Worm (Caenorhabditis elegans) whole organism, L3 larva: Measurements from ENCODE around the gene C18D11.1.

ENCODE experiments used
- ceh-9 ChIP-seq: sonication (generic microtip); optimal IDR thresholded peaks from 2 replicates; lab custom pipeline; 2018; ENCODE audit warnings: missing biosample characterization, missing genetic modification characterization
- egl-27 ChIP-seq: sonication (generic microtip); optimal IDR thresholded peaks from 4 replicates; lab custom pipeline; 2017; ENCODE audit warnings: missing biosample characterization, missing genetic modification reagents, missing genetic modification characterization
- eor-1 ChIP-seq, 2 experiments: fragments of 150-350 bp; optimal IDR thresholded peaks; 2 replicates each; lab custom pipeline; 2014 to 2018; ENCODE audit warnings: missing biosample characterization in 2 of 2, missing genetic modification characterization in 2 of 2
- fkh-2 ChIP-seq: fragments of 150-350 bp; optimal IDR thresholded peaks from 2 replicates; lab custom pipeline; 2014; ENCODE audit warnings: missing biosample characterization, missing genetic modification reagents, missing genetic modification characterization
- lin-15B ChIP-seq: fragments of 150-350 bp; optimal IDR thresholded peaks from 2 replicates; lab custom pipeline; 2014; ENCODE audit warnings: missing biosample characterization, missing genetic modification characterization
- lin-39 ChIP-seq: fragments of 150-350 bp; optimal IDR thresholded peaks from 2 replicates; lab custom pipeline; 2018; ENCODE audit warnings: missing biosample characterization, missing genetic modification reagents, missing genetic modification characterization
- nhr-67 ChIP-seq: fragments of 150-350 bp; optimal IDR thresholded peaks from 2 replicates; lab custom pipeline; 2014; ENCODE audit warnings: missing biosample characterization, missing genetic modification characterization
- skn-1 ChIP-seq: fragments of 150-350 bp; optimal IDR thresholded peaks from 2 replicates; lab custom pipeline; 2014; ENCODE audit warnings: missing biosample characterization, missing genetic modification characterization
- unc-62 ChIP-seq: fragments of 150-350 bp; sonication (generic microtip); optimal IDR thresholded peaks from 4 replicates; lab custom pipeline; 2014; ENCODE audit warnings: missing biosample characterization, missing genetic modification reagents, missing genetic modification characterization
- zag-1 ChIP-seq: fragments of 150-350 bp; optimal IDR thresholded peaks from 2 replicates; lab custom pipeline; 2014; ENCODE audit warnings: missing biosample characterization, missing genetic modification characterization

DNA sequence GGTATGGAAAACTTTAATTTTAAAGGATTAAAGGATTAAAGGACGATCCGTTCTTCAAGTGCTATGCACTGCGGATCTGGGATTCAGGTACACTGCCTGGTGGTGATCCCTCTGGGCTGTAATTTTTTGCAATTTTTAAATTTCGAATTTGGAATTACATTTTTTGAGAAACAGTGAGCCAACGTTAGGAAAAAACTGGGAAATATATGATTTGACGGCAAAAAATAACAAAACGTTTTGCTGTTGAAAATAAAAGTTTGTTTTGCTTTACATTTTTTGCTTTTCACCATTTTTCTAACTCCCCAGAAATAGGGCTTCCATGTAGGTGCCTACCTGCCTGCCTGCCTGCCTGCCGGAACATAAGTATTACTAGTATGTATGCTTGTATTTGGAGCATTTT is 9.0 kb upstream of the C18D11.1 start, which contains the start of gene C18D11.10:
- TF ChIP-seq lin-39 (tag; lab: Kevin White, UChicago) (no peak), unc-62 (no peak), zag-1 (tag; lab: Kevin White, UChicago) (no peak), egl-27 (no peak), ceh-9 (tag; lab: Kevin White, UChicago) (no peak), fkh-2 (tag; lab: Kevin White, UChicago) (no peak), lin-15B (tag; lab: Kevin White, UChicago) (no peak), nhr-67 (tag; lab: Kevin White, UChicago) (no peak), eor-1 (tag; optimal IDR thresholded peaks at IDR 0.05; lab: Kevin White, UChicago) (no peak), skn-1 (tag; lab: Kevin White, UChicago) (no peak)
